Fruit fly (Drosophila melanogaster): ENCODE results near the gene CG43335.

CG43335 gene

DNA sequence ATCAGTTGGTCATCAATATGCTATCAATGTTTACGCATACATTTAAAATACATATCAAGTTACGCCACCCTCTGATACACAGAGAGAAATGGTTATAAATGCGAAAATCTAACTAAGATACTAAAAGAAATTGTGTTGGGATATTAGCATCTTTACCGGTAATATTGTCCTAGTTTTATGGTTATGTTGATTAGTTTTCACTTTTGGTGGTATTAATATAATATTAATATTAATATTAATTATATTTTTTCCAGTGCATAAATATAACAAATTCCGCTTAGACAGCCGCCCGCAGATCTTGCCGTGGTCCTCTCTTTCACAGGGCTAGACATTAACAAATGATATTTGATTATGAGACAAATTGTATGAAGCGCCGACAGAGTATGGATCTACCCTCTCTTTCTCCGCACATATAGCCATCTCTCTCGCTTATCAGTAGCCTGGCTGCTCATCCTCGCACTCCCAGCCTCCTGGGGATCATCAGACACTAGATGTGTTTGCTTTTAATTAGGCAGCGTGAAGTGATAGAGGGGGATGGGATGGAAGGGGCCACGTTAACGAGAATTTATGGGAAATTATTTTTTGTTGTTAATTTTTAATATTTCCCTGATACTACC, 17.5 kb downstream of the CG43335 start:
- TF ChIP-seq insv (optimal IDR thresholded peaks at IDR 0.05) = no peak
- TF ChIP-seq ttk (optimal IDR thresholded peaks at IDR 0.05) = no peak

DNA sequence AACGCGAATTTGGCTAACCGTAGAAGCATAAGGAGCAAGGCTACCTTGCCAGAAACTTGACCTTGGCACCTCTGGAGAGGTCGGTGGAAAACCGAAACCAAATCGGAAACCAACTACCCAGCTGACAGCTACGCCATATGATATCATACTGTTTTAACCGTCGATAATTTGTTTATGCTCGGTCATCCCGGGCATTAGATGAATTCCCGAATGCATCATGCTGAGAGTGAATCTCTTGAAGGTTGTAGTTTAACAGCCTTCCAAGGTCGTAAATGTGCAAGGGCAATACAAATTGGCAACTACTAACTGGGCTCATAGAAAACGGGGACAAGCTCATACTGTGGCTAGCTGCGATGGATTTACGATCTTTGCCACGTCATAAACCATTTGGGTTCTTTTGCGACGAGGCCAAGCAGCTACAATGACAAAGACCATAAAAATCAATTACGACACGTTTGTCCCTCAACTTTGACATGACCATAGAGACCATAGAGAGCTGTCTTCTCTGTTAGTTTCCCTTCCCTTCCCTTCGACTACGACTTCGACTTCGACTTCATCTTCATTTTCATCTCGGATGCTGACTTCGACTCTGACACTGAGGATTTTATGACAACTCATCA, 18.6 kb downstream of the CG43335 start:
- no peak for TF ChIP-seq insv (optimal IDR thresholded peaks at IDR 0.05)
- no peak for TF ChIP-seq psq (optimal IDR thresholded peaks at IDR 0.05)
- TF ChIP-seq ttk (optimal IDR thresholded peaks at IDR 0.05) = no peak
- no peak for TF ChIP-seq h (optimal IDR thresholded peaks at IDR 0.05)
- no peak for TF ChIP-seq Sin3A (optimal IDR thresholded peaks at IDR 0.05)
- TF ChIP-seq Myc (optimal IDR thresholded peaks at IDR 0.05) = no peak

DNA sequence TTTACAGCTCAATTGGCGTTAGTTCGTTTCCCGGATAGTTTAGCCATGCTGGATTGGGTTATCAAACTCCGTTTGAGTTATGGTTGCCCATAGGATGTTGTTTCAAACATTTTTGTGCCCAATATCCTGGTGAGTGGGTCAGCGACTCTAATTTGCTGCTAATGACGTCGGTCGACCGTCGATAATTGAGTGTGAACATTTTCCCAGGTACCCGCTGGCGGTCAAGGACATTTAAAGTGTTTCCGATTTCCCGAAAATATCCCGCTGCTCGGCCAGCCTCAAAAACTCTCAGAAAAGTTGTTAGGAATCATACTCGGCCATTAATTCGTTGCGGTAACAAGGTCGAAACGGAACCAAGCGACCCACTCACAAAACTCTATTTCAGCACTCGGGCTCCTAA, 19.6 kb downstream of the CG43335 start:
- TF ChIP-seq h (optimal IDR thresholded peaks at IDR 0.05) (no peak), psq (optimal IDR thresholded peaks at IDR 0.05) (no peak), Myc (optimal IDR thresholded peaks at IDR 0.05) (no peak), ttk (optimal IDR thresholded peaks at IDR 0.05) (no peak)

DNA sequence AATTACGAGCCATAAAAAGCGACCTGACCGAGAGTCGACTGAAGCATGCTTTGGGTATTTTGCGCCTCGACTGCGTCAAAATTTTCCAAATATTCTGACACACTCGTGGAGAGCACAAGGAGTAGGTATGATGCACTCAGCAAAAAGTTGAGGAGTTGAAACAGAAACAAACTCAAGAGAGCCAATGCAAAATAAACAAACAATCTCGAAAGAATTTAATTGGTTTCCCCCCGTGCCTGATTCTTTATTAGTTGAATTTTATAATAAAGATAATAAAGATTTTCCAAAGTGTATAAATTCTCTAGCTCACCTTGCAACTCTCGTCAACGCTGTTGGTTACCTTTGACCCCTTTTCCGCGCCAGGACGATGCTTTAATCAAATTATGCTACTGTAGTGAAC, 20.1 kb downstream of the CG43335 start:
- TF ChIP-seq Myc (optimal IDR thresholded peaks at IDR 0.05) = no peak
- TF ChIP-seq Sin3A (optimal IDR thresholded peaks at IDR 0.05) = no peak
- TF ChIP-seq h (optimal IDR thresholded peaks at IDR 0.05) = no peak
- no peak for TF ChIP-seq psq (optimal IDR thresholded peaks at IDR 0.05)
- no peak for TF ChIP-seq insv (optimal IDR thresholded peaks at IDR 0.05)
- no peak for TF ChIP-seq ttk (optimal IDR thresholded peaks at IDR 0.05)

DNA sequence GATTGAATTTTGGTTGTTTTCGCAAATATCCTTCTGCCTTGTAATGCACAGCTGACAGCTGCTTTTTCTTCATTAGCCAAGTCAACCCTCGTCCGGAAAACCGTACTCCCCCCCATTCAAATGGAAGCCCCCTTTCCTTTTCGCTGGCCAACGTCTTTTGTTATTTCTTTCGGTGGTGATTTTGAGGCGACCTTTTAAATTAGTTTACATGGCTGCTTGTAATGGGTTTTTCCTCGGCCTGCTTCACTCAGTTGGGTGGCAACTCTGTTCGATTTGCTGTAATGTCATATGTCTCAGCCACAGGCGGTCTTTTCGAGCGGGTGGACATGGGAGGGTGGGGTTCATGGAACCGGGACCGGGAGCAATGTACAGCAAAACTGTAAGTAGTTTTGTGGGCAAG, 25.2 kb downstream of the CG43335 start:
- TF ChIP-seq h (optimal IDR thresholded peaks at IDR 0.05) = no peak
- TF ChIP-seq Sin3A (optimal IDR thresholded peaks at IDR 0.05) = no peak
- no peak for TF ChIP-seq Myc (optimal IDR thresholded peaks at IDR 0.05)
- TF ChIP-seq ttk (optimal IDR thresholded peaks at IDR 0.05) = no peak
- no peak for TF ChIP-seq psq (optimal IDR thresholded peaks at IDR 0.05)
- no peak for TF ChIP-seq insv (optimal IDR thresholded peaks at IDR 0.05)

DNA sequence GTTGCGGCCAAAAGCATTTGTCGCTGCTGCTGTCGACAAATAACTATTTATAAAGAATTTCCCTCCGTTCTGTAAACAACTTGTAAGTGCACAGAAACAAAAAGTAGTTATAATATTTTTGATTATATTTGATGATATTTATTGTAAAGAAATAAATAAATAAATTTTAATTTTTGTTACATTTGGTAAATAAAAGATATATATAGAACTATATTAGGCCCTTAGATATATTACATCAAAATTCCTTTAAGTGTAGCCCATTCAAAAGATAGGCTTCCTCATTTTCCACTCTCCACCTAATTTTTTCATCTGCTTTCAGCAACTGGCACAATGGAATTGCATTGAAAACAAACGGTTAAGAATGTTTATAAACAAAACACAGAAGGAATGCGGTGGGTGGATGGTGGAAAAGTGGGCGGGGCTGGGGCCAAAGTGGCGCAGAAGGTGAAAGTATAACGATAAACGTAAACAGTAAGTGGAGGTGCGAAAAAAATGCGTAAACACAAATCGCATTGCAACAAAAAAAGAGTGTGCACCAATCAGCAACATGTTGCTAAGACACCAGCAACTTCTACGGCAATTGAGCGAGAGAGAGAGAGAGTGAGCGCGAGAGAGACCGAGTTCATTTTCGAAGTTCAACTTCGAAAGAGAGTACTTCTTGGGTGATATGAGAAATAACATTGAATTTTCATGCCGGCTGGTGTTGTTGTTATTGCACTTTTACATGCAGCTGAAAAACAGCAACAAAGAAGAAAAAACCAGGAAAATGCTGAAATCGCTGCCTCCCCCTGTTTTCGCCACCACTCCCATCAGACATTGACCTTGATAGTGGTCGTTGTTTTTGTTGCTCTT, 29.3 kb downstream of the CG43335 start:
- TF ChIP-seq Sin3A (optimal IDR thresholded peaks at IDR 0.05) = no peak

DNA sequence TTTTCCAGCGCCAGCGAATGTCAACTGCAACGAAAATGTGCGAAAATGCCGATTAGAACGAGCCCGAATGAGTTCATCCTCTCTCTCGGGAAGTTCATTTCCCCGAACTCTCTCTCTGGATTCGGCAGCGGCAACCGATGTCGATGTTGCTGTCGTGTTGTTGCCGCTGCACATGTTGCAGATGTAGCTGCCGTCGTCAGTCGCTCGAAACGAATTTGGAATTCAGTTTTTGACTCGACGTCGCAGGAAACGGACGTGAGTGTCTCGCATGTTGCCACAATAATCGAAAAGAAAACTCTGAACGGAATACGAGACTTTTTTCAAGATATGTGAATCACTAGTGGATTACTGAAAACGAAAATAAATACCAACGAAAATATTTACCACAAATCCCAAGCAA, 30.7 kb downstream of the CG43335 start, which contains the start of gene pxb:
Gene pxb (plus strand): TSS at position 222 of the 400 bp plus-strand sequence.
- no peak for TF ChIP-seq h (optimal IDR thresholded peaks at IDR 0.05)
- TF ChIP-seq ttk (optimal IDR thresholded peaks at IDR 0.05) = no peak
- no peak for TF ChIP-seq Sin3A (optimal IDR thresholded peaks at IDR 0.05)
- no peak for TF ChIP-seq psq (optimal IDR thresholded peaks at IDR 0.05)
- TF ChIP-seq Myc (optimal IDR thresholded peaks at IDR 0.05) = no peak
- TF ChIP-seq insv (optimal IDR thresholded peaks at IDR 0.05) = no peak

DNA sequence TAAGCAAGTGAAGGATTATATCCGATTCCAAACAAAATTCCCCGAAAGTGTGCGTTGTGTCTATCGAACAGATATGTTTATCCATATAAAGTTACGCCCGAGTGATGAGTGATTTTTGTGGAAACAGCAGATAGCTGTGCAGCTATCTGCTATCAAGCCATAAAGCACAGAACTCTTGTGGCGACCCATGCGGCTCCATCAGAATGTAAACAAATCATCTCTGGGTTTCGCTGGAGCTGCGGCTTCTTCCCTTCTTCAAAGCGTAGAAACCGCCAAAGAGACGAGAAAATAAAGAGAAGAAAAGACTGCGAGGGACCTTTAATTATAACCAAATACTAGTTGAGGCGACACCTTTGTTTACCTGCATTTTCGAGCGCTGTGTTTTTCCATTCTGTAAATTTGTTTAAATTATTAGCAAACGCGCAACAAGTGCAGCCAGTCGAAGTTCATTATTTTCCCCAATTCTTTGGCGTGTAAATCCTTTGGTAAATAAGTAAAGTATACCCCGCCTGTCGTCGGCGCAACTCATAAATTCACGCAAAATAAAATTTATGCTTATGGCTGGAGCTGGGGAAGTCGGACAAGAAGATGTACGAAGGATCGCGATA, 31.7 kb downstream of the CG43335 start:
- no peak for TF ChIP-seq Myc (optimal IDR thresholded peaks at IDR 0.05)
- TF ChIP-seq psq (optimal IDR thresholded peaks at IDR 0.05) = no peak
- TF ChIP-seq h (optimal IDR thresholded peaks at IDR 0.05) = no peak
- no peak for TF ChIP-seq Sin3A (optimal IDR thresholded peaks at IDR 0.05)
- no peak for TF ChIP-seq insv (optimal IDR thresholded peaks at IDR 0.05)
- no peak for TF ChIP-seq ttk (optimal IDR thresholded peaks at IDR 0.05)

DNA sequence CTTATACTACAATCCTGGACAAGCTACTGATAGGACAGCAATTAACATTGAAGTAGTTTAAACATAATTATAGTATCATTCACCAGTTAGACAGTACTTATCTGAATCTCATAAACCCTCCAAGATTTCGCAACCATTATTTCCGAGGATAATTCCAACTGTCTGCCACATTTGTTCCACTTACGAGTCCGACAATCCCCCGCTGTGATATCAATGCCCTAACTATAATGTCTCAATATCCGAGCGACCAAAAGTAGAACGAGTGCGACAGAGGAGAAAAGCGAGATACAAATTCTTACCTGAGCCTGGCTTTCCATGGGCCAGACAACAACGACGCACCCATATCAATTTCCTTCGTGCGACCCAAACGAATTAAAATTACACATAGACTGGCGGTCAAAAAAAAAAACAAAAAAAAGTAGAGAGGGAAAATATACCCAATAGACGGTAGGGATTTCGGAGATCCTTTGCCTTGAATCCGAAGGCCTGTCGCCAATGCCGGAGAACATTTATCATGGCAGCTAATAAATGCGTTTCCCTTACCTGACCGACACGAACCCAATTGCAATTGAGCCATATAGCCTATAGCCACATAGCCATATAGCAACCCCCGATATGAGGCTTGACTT, 33.7 kb downstream of the CG43335 start:
- no peak for TF ChIP-seq h (optimal IDR thresholded peaks at IDR 0.05)
- TF ChIP-seq Sin3A (optimal IDR thresholded peaks at IDR 0.05) = no peak
- no peak for TF ChIP-seq Myc (optimal IDR thresholded peaks at IDR 0.05)
- no peak for TF ChIP-seq psq (optimal IDR thresholded peaks at IDR 0.05)
- no peak for TF ChIP-seq ttk (optimal IDR thresholded peaks at IDR 0.05)
- no peak for TF ChIP-seq insv (optimal IDR thresholded peaks at IDR 0.05)

DNA sequence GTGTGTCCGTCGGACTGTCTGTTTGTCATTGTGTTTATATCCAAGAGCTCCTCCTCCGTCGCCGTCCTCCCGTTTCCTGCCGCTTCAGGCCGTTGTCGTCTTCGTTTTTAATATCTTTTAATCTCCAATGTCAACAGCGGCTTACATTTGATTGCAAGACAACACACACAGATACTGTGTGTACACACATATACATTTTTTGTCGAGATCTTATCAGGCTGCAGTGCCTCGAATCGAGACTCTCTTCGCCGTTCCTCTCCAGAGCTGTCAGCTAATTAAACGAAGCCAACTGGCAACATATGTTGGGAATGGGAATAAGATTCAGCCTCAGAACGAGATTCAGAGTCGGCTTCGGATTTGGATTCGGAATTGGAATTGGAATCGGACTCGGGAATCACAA, 35.3 kb downstream of the CG43335 start:
- no peak for TF ChIP-seq Sin3A (optimal IDR thresholded peaks at IDR 0.05)
- TF ChIP-seq Myc (optimal IDR thresholded peaks at IDR 0.05) = no peak
- no peak for TF ChIP-seq ttk (optimal IDR thresholded peaks at IDR 0.05)
- no peak for TF ChIP-seq psq (optimal IDR thresholded peaks at IDR 0.05)
- TF ChIP-seq h (optimal IDR thresholded peaks at IDR 0.05) = no peak
- no peak for TF ChIP-seq insv (optimal IDR thresholded peaks at IDR 0.05)

DNA sequence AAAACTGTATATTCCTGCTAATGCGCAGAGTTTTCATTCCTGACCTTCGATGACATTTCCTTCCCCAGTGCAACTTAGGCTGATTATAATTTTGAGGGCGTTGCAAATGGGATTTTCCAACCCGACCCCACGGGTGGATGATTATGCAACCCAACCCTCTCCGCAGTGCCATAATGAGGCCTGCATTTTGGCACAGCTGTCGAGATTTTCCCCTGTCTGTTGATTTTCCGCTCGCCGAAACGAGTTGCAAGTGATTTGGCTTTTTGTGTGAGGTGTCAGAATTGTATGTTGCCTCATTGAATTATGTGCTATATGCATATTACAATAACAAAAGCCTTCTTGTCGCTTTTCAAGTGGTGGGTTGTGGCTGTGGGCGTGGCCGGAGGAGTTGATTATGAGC, 37.0 kb downstream of the CG43335 start:
- TF ChIP-seq insv (optimal IDR thresholded peaks at IDR 0.05) = no peak
- no peak for TF ChIP-seq psq (optimal IDR thresholded peaks at IDR 0.05)
- TF ChIP-seq ttk (optimal IDR thresholded peaks at IDR 0.05) = no peak
- TF ChIP-seq Sin3A (optimal IDR thresholded peaks at IDR 0.05) = no peak
- TF ChIP-seq Myc (optimal IDR thresholded peaks at IDR 0.05) = no peak
- no peak for TF ChIP-seq h (optimal IDR thresholded peaks at IDR 0.05)

DNA sequence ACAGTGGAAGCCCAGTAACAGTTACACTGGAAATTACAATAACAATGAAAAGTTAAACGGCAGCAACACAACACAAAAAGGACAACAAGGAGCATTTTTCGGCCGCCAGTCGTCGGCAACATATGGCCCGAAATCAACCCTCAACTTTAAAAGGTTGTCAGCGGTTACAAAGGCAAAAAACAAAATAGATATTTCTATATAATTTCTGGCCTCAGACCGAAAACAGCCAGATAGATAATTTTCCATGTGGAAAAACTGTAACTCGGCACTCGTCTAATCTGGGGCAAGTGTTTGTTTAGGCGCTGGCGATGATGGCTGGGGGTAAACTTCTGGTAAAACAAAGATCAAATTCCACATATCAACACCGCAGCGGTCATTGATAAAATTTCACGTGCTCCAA, 38.0 kb downstream of the CG43335 start:
- TF ChIP-seq Myc (optimal IDR thresholded peaks at IDR 0.05) = no peak
- TF ChIP-seq psq (optimal IDR thresholded peaks at IDR 0.05) = no peak
- TF ChIP-seq h (optimal IDR thresholded peaks at IDR 0.05) = no peak
- no peak for TF ChIP-seq ttk (optimal IDR thresholded peaks at IDR 0.05)
- TF ChIP-seq Sin3A (optimal IDR thresholded peaks at IDR 0.05) = no peak
- TF ChIP-seq insv (optimal IDR thresholded peaks at IDR 0.05) = no peak

All from Kc167 (cell line).